Worm (Caenorhabditis elegans) whole organism, L4/young adult: ENCODE measurements around the gene scl-20.

Experiments
- W03F9.2 ChIP-seq: fragments of 150-350 bp; optimal IDR thresholded peaks from 2 replicates; lab custom pipeline; 2014; ENCODE audit warnings: missing biosample characterization, missing genetic modification characterization
- dao-5 ChIP-seq: sonication (generic microtip); optimal IDR thresholded peaks from 2 replicates; lab custom pipeline; 2016; ENCODE audit warnings: missing genotype, missing genetic modification characterization, moderate library complexity, missing compliant biosample characterization
- him-1 ChIP-seq: sonication (generic microtip); optimal IDR thresholded peaks from 2 replicates; lab custom pipeline; 2016; ENCODE audit warnings: missing genotype, missing genetic modification reagents, missing genetic modification characterization, missing compliant biosample characterization

Gene scl-20

ce11 chrV:18684455-18684987, 49.8 kb downstream of the scl-20 start, which contains the start of gene Y69H2.17:
TSS of gene Y69H2.17 (plus strand) at chrV:18684937.
- TF ChIP-seq W03F9.2 (tag; lab: Kevin White, UChicago): no peak
- no peak for TF ChIP-seq dao-5 (tag; lab: Kevin White, UChicago)
- no peak for TF ChIP-seq him-1
